Fruit fly (Drosophila melanogaster): ENCODE data around the gene Yp2.

Gene Yp2

dm6 chrX:10088023-10088913 is 35.8 kb upstream of the Yp2 start (continued):
- TF ChIP-seq onecut (GFP tag; IDR thresholded peaks at IDR 0.05) = peak; percentile 52; the same call in 1 of the 2 replicates
- peak; percentile 27 for TF ChIP-seq ewg (GFP tag; optimal IDR thresholded peaks at IDR 0.05)
- peak; percentile 1 for TF ChIP-seq CG1792 (GFP tag; optimal IDR thresholded peaks at IDR 0.05)
- peak in 1 of 3 experiments; percentile 71 for TF ChIP-seq lola (GFP tag; optimal IDR thresholded peaks at IDR 0.05)
- peak; percentile 74 for TF ChIP-seq unpg (GFP tag; optimal IDR thresholded peaks at IDR 0.05)
- TF ChIP-seq zfh1 (GFP tag; IDR thresholded peaks at IDR 0.05) = peak; percentile 89
- peak; percentile 55 for TF ChIP-seq Hsf (GFP tag; optimal IDR thresholded peaks at IDR 0.05)
- peak; percentile 55; the same call in 1 of the 2 replicates for TF ChIP-seq stc (GFP tag; IDR thresholded peaks at IDR 0.05)
- TF ChIP-seq nau (GFP tag; optimal IDR thresholded peaks at IDR 0.05) = peak; percentile 13
- no peak for TF ChIP-seq bowl (GFP tag; IDR thresholded peaks at IDR 0.05)
- peak; percentile 87 for TF ChIP-seq zen (tag; optimal IDR thresholded peaks at IDR 0.05)
- TF ChIP-seq HLH54F (GFP tag; optimal IDR thresholded peaks at IDR 0.05) = peak; percentile 3
- no peak for TF ChIP-seq Sry-δ (GFP tag; optimal IDR thresholded peaks at IDR 0.05)
- no peak for TF ChIP-seq HLH4C (GFP tag; IDR thresholded peaks at IDR 0.05; ENCODE audit: partially characterized antibody)
- TF ChIP-seq CG1024 (GFP tag; IDR thresholded peaks at IDR 0.05) = no peak
- peak; percentile 57; the same call in 1 of the 3 replicates for TF ChIP-seq CG11695 (GFP tag; IDR thresholded peaks at IDR 0.05)
- peak; percentile 38; the same call in 2 of the 3 replicates for TF ChIP-seq B-H1 (GFP tag; IDR thresholded peaks at IDR 0.05)
- no peak for TF ChIP-seq Dfd (GFP tag; optimal IDR thresholded peaks at IDR 0.05)
- no peak for TF ChIP-seq CG7928 (GFP tag; optimal IDR thresholded peaks at IDR 0.05)
- no peak; the same call in 1 of the 2 replicates for TF ChIP-seq CG10321 (GFP tag; IDR thresholded peaks at IDR 0.05)
- no peak for TF ChIP-seq Stat92E (GFP tag; optimal IDR thresholded peaks at IDR 0.05)
- TF ChIP-seq gem (tag; optimal IDR thresholded peaks at IDR 0.05) = peak; percentile 82
- peak; percentile 59 for TF ChIP-seq CG1602 (GFP tag; optimal IDR thresholded peaks at IDR 0.05)
- TF ChIP-seq Doc3 (GFP tag; IDR thresholded peaks at IDR 0.05; ENCODE audit: partially characterized antibody) = no peak
- no peak for TF ChIP-seq CG10565 (GFP tag; optimal IDR thresholded peaks at IDR 0.05)
- TF ChIP-seq tup (GFP tag; optimal IDR thresholded peaks at IDR 0.05) = peak; percentile 9
- no peak for TF ChIP-seq her (GFP tag; optimal IDR thresholded peaks at IDR 0.05)
- TF ChIP-seq Antp (GFP tag; optimal IDR thresholded peaks at IDR 0.05) = peak; percentile 19
- no peak for TF ChIP-seq Hey (tag; optimal IDR thresholded peaks at IDR 0.05)
- TF ChIP-seq HLHmδ (GFP tag; optimal IDR thresholded peaks at IDR 0.05) = no peak
- TF ChIP-seq CG9609 (GFP tag; optimal IDR thresholded peaks at IDR 0.05) = peak; percentile 42
- TF ChIP-seq disco-r (GFP tag; optimal IDR thresholded peaks at IDR 0.05) = no peak
- TF ChIP-seq CG4854 (GFP tag; optimal IDR thresholded peaks at IDR 0.05) = peak; percentile 30
- peak; percentile 64 for TF ChIP-seq slbo (GFP tag; IDR thresholded peaks at IDR 0.05)
- no peak for TF ChIP-seq CG12104 (GFP tag; optimal IDR thresholded peaks at IDR 0.05)
- no peak for TF ChIP-seq Deaf1 (tag; optimal IDR thresholded peaks at IDR 0.05)
- TF ChIP-seq CG10267 (tag; optimal IDR thresholded peaks at IDR 0.05) = peak; percentile 68
- peak; percentile 30 to 69 for TF ChIP-seq Hr51 (GFP tag; optimal IDR thresholded peaks at IDR 0.05)
- peak; percentile 35 to 62 for TF ChIP-seq dpn (GFP tag; optimal IDR thresholded peaks at IDR 0.05)
- no peak for TF ChIP-seq dimm (GFP tag; IDR thresholded peaks at IDR 0.05)
- TF ChIP-seq CG10366 (GFP tag; IDR thresholded peaks at IDR 0.05) = peak; percentile 70
- TF ChIP-seq pzg (GFP tag; optimal IDR thresholded peaks at IDR 0.05) = no peak
- no peak for TF ChIP-seq unc-4 (GFP tag; IDR thresholded peaks at IDR 0.05; ENCODE audit: partially characterized antibody)
- peak; percentile 43 for TF ChIP-seq CG3281 (GFP tag; optimal IDR thresholded peaks at IDR 0.05)
- TF ChIP-seq CG4328 (GFP tag; optimal IDR thresholded peaks at IDR 0.05) = no peak
- TF ChIP-seq CG12071 (GFP tag; optimal IDR thresholded peaks at IDR 0.05) = no peak
- peak; percentile 83 for TF ChIP-seq vvl (GFP tag; IDR thresholded peaks at IDR 0.05)
- TF ChIP-seq Bteb2 (GFP tag; optimal IDR thresholded peaks at IDR 0.05) = peak; percentile 28
